Worm (Caenorhabditis elegans) whole organism, L3 larva: ENCODE results near the gene ins-20.

Experiments
- ama-1 ChIP-seq: fragments of 150-350 bp; optimal IDR thresholded peaks from 2 replicates; lab custom pipeline; 2018
- nhr-25 ChIP-seq: sonication (generic microtip); optimal IDR thresholded peaks from 2 replicates; lab custom pipeline; 2017; ENCODE audit warnings: missing biosample characterization, missing genetic modification characterization
- nhr-28 ChIP-seq: fragments of 150-350 bp; optimal IDR thresholded peaks from 2 replicates; lab custom pipeline; 2014; ENCODE audit warnings: missing biosample characterization, missing genetic modification characterization
- snpc-4 ChIP-seq: fragments of 150-350 bp; optimal IDR thresholded peaks from 2 replicates; lab custom pipeline; 2014; ENCODE audit warnings: missing biosample characterization, missing genetic modification characterization
- ztf-11 ChIP-seq: fragments of 150-350 bp; optimal IDR thresholded peaks from 2 replicates; lab custom pipeline; 2014; ENCODE audit warnings: missing biosample characterization, missing genetic modification characterization

DNA sequence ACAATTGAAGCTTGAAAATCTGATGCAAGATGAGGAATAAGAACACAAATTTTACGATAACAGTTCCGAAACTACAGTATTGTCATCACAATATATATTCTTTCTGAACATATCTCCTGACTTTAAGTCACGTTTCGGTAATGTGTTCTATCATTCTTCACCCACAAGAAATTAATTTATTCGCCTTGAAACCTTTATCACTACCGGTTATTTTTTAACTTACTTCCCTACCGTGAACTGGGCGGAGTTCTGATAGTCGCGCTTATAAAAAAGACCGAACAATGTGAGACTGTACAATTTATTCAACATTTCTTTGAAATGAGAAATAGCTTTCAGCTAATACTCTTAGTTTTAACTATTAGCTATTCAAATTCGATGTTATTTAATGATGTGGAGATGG is at the start of gene ins-20:
- TF ChIP-seq ztf-11 (tag; lab: Kevin White, UChicago) (no peak), nhr-28 (tag; lab: Kevin White, UChicago) (no peak), nhr-25 (tag; lab: Kevin White, UChicago) (no peak), ama-1 (lab: Kevin White, UChicago) (no peak), snpc-4 (tag; lab: Kevin White, UChicago) (no peak)
